Worm (Caenorhabditis elegans) whole organism, young adult: ENCODE results near the gene ckb-3.
A peak's percentile ranks its signal among the peaks of the same experiment; 100 is the strongest.

Source experiments
- B0019.2 ChIP-seq: fragments of 200-800 bp; sonication (Bioruptor generic); conservative IDR thresholded peaks from 2 replicates; pipeline ENCODE4 v1.3.6; 2022; ENCODE audit warnings: missing genetic modification reagents, missing genetic modification characterization, missing compliant biosample characterization
- B0261.1 ChIP-seq: sonication (generic microtip); optimal IDR thresholded peaks from 2 replicates; lab custom pipeline; 2016; ENCODE audit warnings: mild to moderate bottlenecking, missing genetic modification characterization, moderate library complexity, missing compliant biosample characterization
- C06A6.2 ChIP-seq: fragments of 200-800 bp; sonication (Bioruptor generic); conservative IDR thresholded peaks from 2 replicates; pipeline ENCODE4 v1.3.6; 2022; ENCODE audit warnings: missing genetic modification characterization, missing compliant biosample characterization
- C17E4.6 ChIP-seq: fragments of 200-800 bp; sonication (Bioruptor generic); IDR thresholded peaks from 2 replicates; pipeline ENCODE4 v1.3.6; 2022; ENCODE audit warnings: missing genetic modification reagents, missing genetic modification characterization, missing compliant biosample characterization
- F10E7.11 ChIP-seq: sonication (generic microtip); optimal IDR thresholded peaks from 2 replicates; lab custom pipeline; 2017; ENCODE audit warnings: mild to moderate bottlenecking, missing genetic modification characterization, moderate library complexity, missing compliant biosample characterization
- F22D6.2 ChIP-seq: sonication (generic microtip); optimal IDR thresholded peaks from 2 replicates; lab custom pipeline; 2016; ENCODE audit warnings: mild to moderate bottlenecking, missing genetic modification characterization, missing compliant biosample characterization
- F33H1.4 ChIP-seq: fragments of 200-800 bp; sonication (Bioruptor generic); IDR thresholded peaks from 2 replicates; pipeline ENCODE4 v1.3.6; 2022; ENCODE audit warnings: missing genetic modification reagents, missing genetic modification characterization, missing compliant biosample characterization
- F37B4.10 ChIP-seq: fragments of 200-800 bp; sonication (Bioruptor generic); IDR thresholded peaks from 2 replicates; pipeline ENCODE4 v1.3.6; 2022; ENCODE audit warnings: missing genetic modification characterization, missing compliant biosample characterization
- F52B5.7 ChIP-seq: sonication (generic microtip); optimal IDR thresholded peaks from 2 replicates; lab custom pipeline; 2016; ENCODE audit warnings: mild to moderate bottlenecking, missing genetic modification characterization, missing compliant biosample characterization
- F55B11.4 ChIP-seq: sonication (generic microtip); optimal IDR thresholded peaks from 2 replicates; lab custom pipeline; 2016; ENCODE audit warnings: missing compliant biosample characterization, missing genetic modification characterization, borderline replicate concordance; ENCODE audit not compliant: insufficient read depth
- K11D2.4 ChIP-seq: fragments of 200-800 bp; sonication (Bioruptor generic); IDR thresholded peaks from 2 replicates; pipeline ENCODE4 v1.3.6; 2022; ENCODE audit warnings: missing genetic modification reagents, missing genetic modification characterization, missing compliant biosample characterization
- Y67H2A.10 ChIP-seq: fragments of 200-800 bp; sonication (Bioruptor generic); conservative IDR thresholded peaks from 2 replicates; pipeline ENCODE4 v1.3.6; 2022; ENCODE audit warnings: missing genetic modification reagents, missing genetic modification characterization, missing compliant biosample characterization
- athp-1 ChIP-seq: sonication (generic microtip); optimal IDR thresholded peaks from 2 replicates; lab custom pipeline; 2017; ENCODE audit warnings: mild to moderate bottlenecking, missing genetic modification characterization, missing compliant biosample characterization
- attf-5 ChIP-seq: fragments of 200-800 bp; sonication (Bioruptor generic); optimal IDR thresholded peaks from 2 replicates; lab custom pipeline; 2018; ENCODE audit warnings: mild to moderate bottlenecking, missing genetic modification characterization, missing compliant biosample characterization
- cebp-2 ChIP-seq: fragments of 200-800 bp; sonication (Bioruptor generic); IDR thresholded peaks from 2 replicates; pipeline ENCODE4 v1.3.6; 2022; ENCODE audit warnings: missing genetic modification characterization, missing compliant biosample characterization
- ceh-40 ChIP-seq: fragments of 200-800 bp; sonication (Bioruptor generic); IDR thresholded peaks from 2 replicates; pipeline ENCODE4 v1.3.6; 2022; ENCODE audit warnings: missing genetic modification characterization, missing compliant biosample characterization
- ceh-58 ChIP-seq: fragments of 200-800 bp; sonication (Bioruptor generic); IDR thresholded peaks from 2 replicates; pipeline ENCODE4 v1.3.6; 2022; ENCODE audit warnings: missing genetic modification characterization, missing compliant biosample characterization
- ceh-91 ChIP-seq: fragments of 200-800 bp; sonication (Bioruptor generic); IDR thresholded peaks from 2 replicates; pipeline ENCODE4 v1.3.6; 2022; ENCODE audit warnings: missing genetic modification reagents, missing genetic modification characterization, missing compliant biosample characterization
- dox-1 ChIP-seq: fragments of 200-800 bp; sonication (Bioruptor generic); IDR thresholded peaks from 2 replicates; pipeline ENCODE4 v1.3.6; 2022; ENCODE audit warnings: missing genetic modification reagents, missing genetic modification characterization, missing compliant biosample characterization
- efl-1 ChIP-seq: fragments of 150-350 bp; optimal IDR thresholded peaks from 2 replicates; lab custom pipeline; 2014; ENCODE audit warnings: missing biosample characterization, missing genetic modification reagents, missing genetic modification characterization
- egl-44 ChIP-seq: fragments of 200-800 bp; sonication (Bioruptor generic); IDR thresholded peaks from 2 replicates; pipeline ENCODE4 v1.3.6; 2022; ENCODE audit warnings: missing genetic modification reagents, missing genetic modification characterization, missing compliant biosample characterization
- fkh-3 ChIP-seq: sonication (generic microtip); optimal IDR thresholded peaks from 2 replicates; lab custom pipeline; 2016; ENCODE audit warnings: mild to moderate bottlenecking, missing genetic modification characterization, missing compliant biosample characterization
- gei-17 ChIP-seq: fragments of 200-800 bp; sonication (Bioruptor generic); optimal IDR thresholded peaks from 2 replicates; lab custom pipeline; 2018; ENCODE audit warnings: mild to moderate bottlenecking, missing genetic modification characterization, missing compliant biosample characterization
- hlh-12 ChIP-seq: sonication (generic microtip); optimal IDR thresholded peaks from 2 replicates; lab custom pipeline; 2016; ENCODE audit warnings: missing genetic modification characterization, missing compliant biosample characterization
- hmg-1.2 ChIP-seq: fragments of 200-800 bp; sonication (Bioruptor generic); IDR thresholded peaks from 2 replicates; pipeline ENCODE4 v1.3.6; 2022; ENCODE audit warnings: missing genetic modification reagents, missing genetic modification characterization, missing compliant biosample characterization
- hmg-20 ChIP-seq: fragments of 200-800 bp; sonication (Bioruptor generic); IDR thresholded peaks from 2 replicates; pipeline ENCODE4 v1.3.6; 2022; ENCODE audit warnings: missing genetic modification reagents, missing genetic modification characterization, missing compliant biosample characterization
- lag-1 ChIP-seq: fragments of 200-800 bp; sonication (Bioruptor generic); IDR thresholded peaks from 2 replicates; pipeline ENCODE4 v1.3.6; 2022; ENCODE audit warnings: missing genetic modification reagents, missing genetic modification characterization, missing compliant biosample characterization
- lin-54 ChIP-seq: fragments of 200-800 bp; sonication (Bioruptor generic); optimal IDR thresholded peaks from 2 replicates; lab custom pipeline; 2018; ENCODE audit warnings: mild to moderate bottlenecking, missing genetic modification characterization, missing compliant biosample characterization
- lir-1 ChIP-seq: fragments of 200-800 bp; sonication (Bioruptor generic); conservative IDR thresholded peaks from 2 replicates; pipeline ENCODE4 v1.3.6; 2022; ENCODE audit warnings: missing genetic modification reagents, missing genetic modification characterization, missing compliant biosample characterization
- madf-6 ChIP-seq: fragments of 200-800 bp; sonication (Bioruptor generic); IDR thresholded peaks from 2 replicates; pipeline ENCODE4 v1.3.6; 2022; ENCODE audit warnings: missing genetic modification reagents, missing genetic modification characterization, missing compliant biosample characterization
- madf-8 ChIP-seq: fragments of 200-800 bp; sonication (Bioruptor generic); conservative IDR thresholded peaks from 2 replicates; pipeline ENCODE4 v1.3.6; 2022; ENCODE audit warnings: missing genetic modification reagents, missing genetic modification characterization, missing compliant biosample characterization
- nfya-2 ChIP-seq: fragments of 200-800 bp; sonication (Bioruptor generic); IDR thresholded peaks from 2 replicates; pipeline ENCODE4 v1.3.6; 2022; ENCODE audit warnings: missing genetic modification reagents, missing genetic modification characterization, missing compliant biosample characterization
- nfyb-1 ChIP-seq: fragments of 200-800 bp; sonication (Bioruptor generic); IDR thresholded peaks from 2 replicates; pipeline ENCODE4 v1.3.6; 2022; ENCODE audit warnings: missing genetic modification reagents, missing genetic modification characterization, missing compliant biosample characterization
- nhr-80 ChIP-seq: sonication (generic microtip); optimal IDR thresholded peaks from 2 replicates; lab custom pipeline; 2016; ENCODE audit warnings: missing genetic modification characterization, missing compliant biosample characterization
- rcor-1 ChIP-seq: fragments of 200-800 bp; sonication (Bioruptor generic); IDR thresholded peaks from 2 replicates; pipeline ENCODE4 v1.3.6; 2022; ENCODE audit warnings: missing genetic modification reagents, missing genetic modification characterization, missing compliant biosample characterization
- rec-8 ChIP-seq, 2 experiments: sonication (generic microtip); optimal IDR thresholded peaks; 2 replicates each; lab custom pipeline; 2016; ENCODE audit warnings: mild to moderate bottlenecking in 2 of 2, missing genetic modification characterization in 2 of 2, missing genetic modification reagents in 2 of 2, missing genotype in 2 of 2, missing biosample characterization in 1 of 2, missing compliant biosample characterization in 1 of 2, moderate library complexity in 1 of 2
- somi-1 ChIP-seq: fragments of 200-800 bp; sonication (Bioruptor generic); optimal IDR thresholded peaks from 2 replicates; lab custom pipeline; 2018; ENCODE audit warnings: mild to moderate bottlenecking, missing genetic modification characterization, missing compliant biosample characterization
- sptf-2 ChIP-seq: fragments of 200-800 bp; sonication (Bioruptor generic); optimal IDR thresholded peaks from 2 replicates; lab custom pipeline; 2018; ENCODE audit warnings: mild to moderate bottlenecking, missing genetic modification characterization, missing compliant biosample characterization
- tbp1 ChIP-seq: fragments of 200-800 bp; sonication (Bioruptor generic); optimal IDR thresholded peaks from 2 replicates; lab custom pipeline; 2018; ENCODE audit warnings: mild to moderate bottlenecking, missing genetic modification characterization, missing compliant biosample characterization
- tbx-9 ChIP-seq: sonication (generic microtip); optimal IDR thresholded peaks from 2 replicates; lab custom pipeline; 2016; ENCODE audit warnings: borderline replicate concordance, missing genetic modification characterization, inconsistent platforms, missing compliant biosample characterization
- tlf-1 ChIP-seq: fragments of 200-800 bp; sonication (Bioruptor generic); optimal IDR thresholded peaks from 2 replicates; lab custom pipeline; 2018; ENCODE audit warnings: mild to moderate bottlenecking, missing genetic modification characterization, missing compliant biosample characterization
- ztf-22 ChIP-seq: fragments of 200-800 bp; sonication (Bioruptor generic); optimal IDR thresholded peaks from 2 replicates; lab custom pipeline; 2018; ENCODE audit warnings: mild to moderate bottlenecking, missing genetic modification characterization, moderate library complexity, missing compliant biosample characterization

The ckb-3 gene

ce11 chrIII:4362332-4362731 is 8.4 kb upstream of the ckb-3 start (continued):
- TF ChIP-seq C17E4.6 (GFP tag; lab: Robert Waterston, UW) (no peak), lag-1 (no peak), tbp1 (GFP tag; lab: Kevin White, UChicago) (peak; percentile 90), cebp-2 (GFP tag; lab: Robert Waterston, UW) (no peak), lir-1 (GFP tag; lab: Robert Waterston, UW) (no peak), attf-5 (GFP tag; lab: Kevin White, UChicago) (no peak), sptf-2 (no peak), F10E7.11 (tag; lab: Kevin White, UChicago) (no peak), somi-1 (no peak), madf-6 (GFP tag; lab: Robert Waterston, UW) (0 out of 2 replicates have a peak, but pooled peaks have one; percentile 18), C06A6.2 (GFP tag; lab: Robert Waterston, UW) (no peak), rcor-1 (0 out of 2 replicates have a peak, but pooled peaks have one; percentile 7), F52B5.7 (no peak), egl-44 (GFP tag; lab: Robert Waterston, UW) (0 out of 2 replicates have a peak, but pooled peaks have one; percentile 35), hmg-1.2 (GFP tag; lab: Robert Waterston, UW) (peak; percentile 30; the same call in 1 of the 2 replicates), F33H1.4 (peak; percentile 24; the same call in 1 of the 2 replicates), tbx-9 (tag; lab: Kevin White, UChicago) (no peak), athp-1 (tag; lab: Kevin White, UChicago) (peak; percentile 10), nhr-80 (peak; percentile 4), dox-1 (GFP tag; lab: Robert Waterston, UW) (peak; percentile 50; the same call in 1 of the 2 replicates), ceh-58 (GFP tag; lab: Robert Waterston, UW) (no peak), ztf-22 (no peak), nfya-2 (GFP tag; lab: Robert Waterston, UW) (no peak), lin-54 (no peak), hmg-20 (no peak), K11D2.4 (no peak), Y67H2A.10 (no peak), F37B4.10 (GFP tag; lab: Robert Waterston, UW) (no peak), tlf-1 (no peak), madf-8 (GFP tag; lab: Robert Waterston, UW) (0 out of 2 replicates have a peak, but pooled peaks have one; percentile 19), gei-17 (GFP tag; lab: Kevin White, UChicago) (no peak), rec-8 (tag; optimal IDR thresholded peaks at IDR 0.05; lab: Kevin White, UChicago) (no peak), nfyb-1 (0 out of 2 replicates have a peak, but pooled peaks have one; percentile 22), B0019.2 (GFP tag; lab: Robert Waterston, UW) (no peak), hlh-12 (tag; lab: Kevin White, UChicago) (no peak), efl-1 (GFP tag; lab: Kevin White, UChicago) (no peak), F22D6.2 (tag; lab: Kevin White, UChicago) (no peak)

- no peak for TF ChIP-seq ceh-91 (GFP tag; lab: Robert Waterston, UW)
- no peak for TF ChIP-seq F22D6.2 (tag; lab: Kevin White, UChicago)
- no peak for TF ChIP-seq B0261.1
- no peak for TF ChIP-seq ceh-40 (GFP tag; lab: Robert Waterston, UW)
- TF ChIP-seq F55B11.4 (tag; lab: Kevin White, UChicago): no peak
- TF ChIP-seq ceh-58 (GFP tag; lab: Robert Waterston, UW): no peak
- no peak for TF ChIP-seq fkh-3
Observed at ce11 chrIII:4364974-4365373, 5.7 kb upstream of the ckb-3 start, which contains the start of gene ckb-1. Gene ckb-1, plus strand, starts transcription at chrIII:4365274.
